Worm (Caenorhabditis elegans) whole organism, L2 larva: ENCODE data around the gene nol-56.

ENCODE experiments used
- C34F6.9 ChIP-seq: fragments of 150-350 bp; optimal IDR thresholded peaks from 2 replicates; lab custom pipeline; 2014; ENCODE audit warnings: missing biosample characterization, missing genetic modification characterization
- F13H6.1 ChIP-seq: sonication (generic microtip); optimal IDR thresholded peaks from 2 replicates; lab custom pipeline; 2016; ENCODE audit warnings: missing genetic modification characterization, missing compliant biosample characterization
- R02D3.7 ChIP-seq: fragments of 150-350 bp; optimal IDR thresholded peaks from 2 replicates; lab custom pipeline; 2014; ENCODE audit warnings: missing biosample characterization, missing genetic modification characterization
- Y55F3AM.14 ChIP-seq: fragments of 200-800 bp; sonication (Bioruptor generic); optimal IDR thresholded peaks from 2 replicates; lab custom pipeline; 2018; ENCODE audit warnings: mild to moderate bottlenecking, missing genetic modification characterization, missing compliant biosample characterization
- alr-1 ChIP-seq: fragments of 150-350 bp; optimal IDR thresholded peaks from 2 replicates; lab custom pipeline; 2014; ENCODE audit warnings: missing biosample characterization, missing genetic modification characterization
- aly-2 ChIP-seq: fragments of 150-350 bp; optimal IDR thresholded peaks from 2 replicates; lab custom pipeline; 2014; ENCODE audit warnings: missing biosample characterization, missing genetic modification characterization
- ama-1 ChIP-seq: fragments of 150-350 bp; optimal IDR thresholded peaks from 2 replicates; lab custom pipeline; 2018; ENCODE audit warnings: inconsistent platforms
- blmp-1 ChIP-seq: sonication (generic microtip); optimal IDR thresholded peaks from 2 replicates; lab custom pipeline; 2017; ENCODE audit warnings: missing genetic modification characterization, mild to moderate bottlenecking, missing compliant biosample characterization, antibody characterized with exemption, moderate library complexity; ENCODE audit not compliant: insufficient read depth
- ceh-16 ChIP-seq: fragments of 150-350 bp; optimal IDR thresholded peaks from 2 replicates; lab custom pipeline; 2014; ENCODE audit warnings: missing biosample characterization, missing genetic modification characterization
- crh-2 ChIP-seq: sonication (generic microtip); optimal IDR thresholded peaks from 2 replicates; lab custom pipeline; 2017; ENCODE audit warnings: missing biosample characterization, missing genetic modification characterization
- dmd-4 ChIP-seq: sonication (generic microtip); optimal IDR thresholded peaks from 2 replicates; lab custom pipeline; 2017; ENCODE audit warnings: missing biosample characterization, missing genetic modification characterization
- egl-27 ChIP-seq: sonication (generic microtip); optimal IDR thresholded peaks from 3 replicates; lab custom pipeline; 2017; ENCODE audit warnings: missing biosample characterization, missing genetic modification reagents, missing genetic modification characterization
- elt-1 ChIP-seq: fragments of 150-350 bp; optimal IDR thresholded peaks from 2 replicates; lab custom pipeline; 2014; ENCODE audit warnings: missing biosample characterization, missing genetic modification characterization
- elt-3 ChIP-seq: sonication (generic microtip); optimal IDR thresholded peaks from 2 replicates; lab custom pipeline; 2017; ENCODE audit warnings: missing biosample characterization, missing genetic modification characterization
- gmeb-1 ChIP-seq: fragments of 150-350 bp; optimal IDR thresholded peaks from 2 replicates; lab custom pipeline; 2014; ENCODE audit warnings: missing biosample characterization, missing genetic modification characterization
- lin-11 ChIP-seq: fragments of 150-350 bp; sonication (generic microtip); optimal IDR thresholded peaks from 2 replicates; lab custom pipeline; 2014; ENCODE audit warnings: missing biosample characterization, missing genetic modification characterization, inconsistent platforms, mixed read lengths
- lsy-2 ChIP-seq, 2 experiments: fragments of 150-350 bp in 1 of 2; sonication (generic microtip) in 1 of 2; optimal IDR thresholded peaks; 2 replicates each; lab custom pipeline; 2014 to 2017; ENCODE audit warnings: missing biosample characterization in 2 of 2, missing genetic modification characterization in 2 of 2
- mab-5 ChIP-seq: fragments of 150-350 bp; optimal IDR thresholded peaks from 2 replicates; lab custom pipeline; 2014; ENCODE audit warnings: missing biosample characterization, missing genetic modification characterization
- mbf-1 ChIP-seq: sonication (generic microtip); optimal IDR thresholded peaks from 2 replicates; lab custom pipeline; 2017; ENCODE audit warnings: missing biosample characterization, missing genetic modification characterization
- nhr-10 ChIP-seq: sonication (generic microtip); optimal IDR thresholded peaks from 2 replicates; lab custom pipeline; 2017; ENCODE audit warnings: missing biosample characterization, missing genetic modification characterization
- nhr-11 ChIP-seq: fragments of 150-350 bp; optimal IDR thresholded peaks from 2 replicates; lab custom pipeline; 2014; ENCODE audit warnings: missing biosample characterization, missing genetic modification characterization
- nhr-12 ChIP-seq: fragments of 150-350 bp; optimal IDR thresholded peaks from 2 replicates; lab custom pipeline; 2014; ENCODE audit warnings: missing biosample characterization, missing genetic modification characterization
- nhr-21 ChIP-seq: fragments of 150-350 bp; optimal IDR thresholded peaks from 2 replicates; lab custom pipeline; 2014; ENCODE audit warnings: missing biosample characterization, missing genetic modification characterization
- nhr-23 ChIP-seq: fragments of 150-350 bp; optimal IDR thresholded peaks from 2 replicates; lab custom pipeline; 2014; ENCODE audit warnings: missing biosample characterization, missing genetic modification reagents, missing genetic modification characterization
- nhr-6 ChIP-seq: fragments of 150-350 bp; optimal IDR thresholded peaks from 2 replicates; lab custom pipeline; 2014; ENCODE audit warnings: missing biosample characterization, missing genetic modification characterization
- nhr-77 ChIP-seq: fragments of 150-350 bp; optimal IDR thresholded peaks from 2 replicates; lab custom pipeline; 2014; ENCODE audit warnings: missing biosample characterization, missing genetic modification characterization
- peb-1 ChIP-seq: fragments of 150-350 bp; optimal IDR thresholded peaks from 2 replicates; lab custom pipeline; 2014; ENCODE audit warnings: missing biosample characterization, missing genetic modification characterization
- sem-4 ChIP-seq: fragments of 150-350 bp; optimal IDR thresholded peaks from 2 replicates; lab custom pipeline; 2014; ENCODE audit warnings: missing biosample characterization, missing genetic modification reagents, missing genetic modification characterization
- skn-1 ChIP-seq: sonication (generic microtip); optimal IDR thresholded peaks from 2 replicates; lab custom pipeline; 2017; ENCODE audit warnings: missing biosample characterization, missing genetic modification characterization
- sma-3 ChIP-seq: sonication (generic microtip); optimal IDR thresholded peaks from 2 replicates; lab custom pipeline; 2016; ENCODE audit warnings: missing genetic modification reagents, missing genetic modification characterization, missing compliant biosample characterization
- unc-55 ChIP-seq: fragments of 150-350 bp; sonication (generic microtip); optimal IDR thresholded peaks from 3 replicates; lab custom pipeline; 2014; ENCODE audit warnings: missing biosample characterization, missing genetic modification reagents, missing genetic modification characterization
- unc-62 ChIP-seq: fragments of 150-350 bp; optimal IDR thresholded peaks from 2 replicates; lab custom pipeline; 2014; ENCODE audit warnings: missing biosample characterization, missing genetic modification reagents, missing genetic modification characterization
- zag-1 ChIP-seq: fragments of 150-350 bp; optimal IDR thresholded peaks from 2 replicates; lab custom pipeline; 2014; ENCODE audit warnings: missing biosample characterization, missing genetic modification characterization
- ztf-1 ChIP-seq: fragments of 200-800 bp; sonication (Bioruptor generic); conservative IDR thresholded peaks from 2 replicates; pipeline ENCODE4 v1.3.6; 2022; ENCODE audit warnings: missing genetic modification characterization, missing compliant biosample characterization
- ztf-4 ChIP-seq: fragments of 150-350 bp; optimal IDR thresholded peaks from 2 replicates; lab custom pipeline; 2014; ENCODE audit warnings: missing biosample characterization, missing genetic modification characterization

The nol-56 gene

DNA sequence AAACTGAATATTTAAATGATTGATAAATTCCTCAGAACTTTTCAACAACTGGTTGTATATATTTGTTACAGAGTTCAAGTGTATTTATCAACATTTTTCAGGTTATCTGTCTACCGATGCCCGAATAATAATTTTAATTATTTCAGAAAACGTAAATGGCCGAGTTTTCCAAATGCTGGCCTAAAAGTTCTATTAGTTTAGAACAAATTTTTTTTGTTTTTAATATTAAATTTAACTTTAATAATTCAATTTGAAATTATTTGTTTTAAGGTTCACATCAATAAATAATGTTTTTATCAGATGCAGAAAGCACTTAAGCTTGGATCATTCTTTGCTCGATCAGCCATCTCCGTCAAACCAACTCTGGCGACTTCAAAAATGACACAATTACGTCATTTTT, 38.4 kb downstream of the nol-56 start, which contains the start of gene trx-2:
Gene trx-2 (plus strand): TSS at position 301 of the 400 bp plus-strand sequence.
- no peak for TF ChIP-seq zag-1 (tag; lab: Kevin White, UChicago)
- no peak for TF ChIP-seq nhr-10 (tag; lab: Kevin White, UChicago)
- TF ChIP-seq sem-4 (tag; lab: Kevin White, UChicago), result no peak
- no peak for TF ChIP-seq blmp-1
- TF ChIP-seq dmd-4 (tag; lab: Kevin White, UChicago), result no peak
- no peak for TF ChIP-seq aly-2 (tag; lab: Kevin White, UChicago)
- no peak for TF ChIP-seq mbf-1 (tag; lab: Kevin White, UChicago)
- TF ChIP-seq R02D3.7 (tag; lab: Kevin White, UChicago), result no peak
- TF ChIP-seq mab-5 (tag; lab: Kevin White, UChicago), result no peak
- no peak for TF ChIP-seq elt-3 (tag; lab: Kevin White, UChicago)
- no peak for TF ChIP-seq skn-1 (tag; lab: Kevin White, UChicago)
- no peak for TF ChIP-seq unc-55
- TF ChIP-seq nhr-23 (tag; lab: Kevin White, UChicago), result no peak
- TF ChIP-seq ama-1 (lab: Kevin White, UChicago), result no peak
- no peak for TF ChIP-seq Y55F3AM.14 (GFP tag; lab: Kevin White, UChicago)
- no peak for TF ChIP-seq sma-3 (GFP tag; lab: Kevin White, UChicago)
- TF ChIP-seq alr-1, result no peak
- TF ChIP-seq, all 48 proteins: peak for 0

DNA sequence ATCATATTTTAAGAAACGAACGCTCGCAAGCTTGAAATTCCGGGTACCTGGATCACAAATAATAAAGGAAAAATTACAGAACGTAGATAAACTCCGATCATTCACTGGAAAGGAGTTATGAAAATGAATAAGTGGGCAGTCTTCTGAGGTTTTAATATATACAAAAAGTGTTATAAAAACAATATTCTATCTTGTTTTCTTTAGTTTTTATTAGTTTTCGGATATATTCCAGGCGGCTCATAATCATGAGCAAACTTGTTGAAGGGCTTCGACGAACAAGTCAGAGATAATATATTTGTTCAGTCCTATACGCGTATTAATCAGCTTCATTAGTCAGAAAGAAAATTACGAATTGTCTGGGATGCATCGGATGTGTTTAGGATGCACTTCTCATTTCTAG, 38.8 kb downstream of the nol-56 start, which contains the start of gene gcy-6:
Gene gcy-6 (minus strand): TSS at position 101 of the 400 bp plus-strand sequence.
- no peak for TF ChIP-seq nhr-12 (tag; lab: Kevin White, UChicago)
- TF ChIP-seq sem-4 (tag; lab: Kevin White, UChicago), result no peak
- no peak for TF ChIP-seq aly-2 (tag; lab: Kevin White, UChicago)
- TF ChIP-seq Y55F3AM.14 (GFP tag; lab: Kevin White, UChicago), result no peak
- no peak for TF ChIP-seq lsy-2 (tag; optimal IDR thresholded peaks at IDR 0.05; lab: Kevin White, UChicago)
- TF ChIP-seq zag-1 (tag; lab: Kevin White, UChicago), result no peak
- no peak for TF ChIP-seq nhr-6 (tag; lab: Kevin White, UChicago)
- TF ChIP-seq C34F6.9 (tag; lab: Kevin White, UChicago), result no peak
- no peak for TF ChIP-seq ceh-16 (tag; lab: Kevin White, UChicago)
- TF ChIP-seq ama-1 (lab: Kevin White, UChicago), result no peak
- TF ChIP-seq nhr-77 (tag; lab: Kevin White, UChicago), result no peak
- TF ChIP-seq sma-3 (GFP tag; lab: Kevin White, UChicago), result no peak
- TF ChIP-seq peb-1 (tag; lab: Kevin White, UChicago), result no peak
- TF ChIP-seq dmd-4 (tag; lab: Kevin White, UChicago), result no peak
- no peak for TF ChIP-seq F13H6.1 (tag; lab: Kevin White, UChicago)
- TF ChIP-seq elt-1 (tag; lab: Kevin White, UChicago), result no peak
- no peak for TF ChIP-seq mab-5 (tag; lab: Kevin White, UChicago)

DNA sequence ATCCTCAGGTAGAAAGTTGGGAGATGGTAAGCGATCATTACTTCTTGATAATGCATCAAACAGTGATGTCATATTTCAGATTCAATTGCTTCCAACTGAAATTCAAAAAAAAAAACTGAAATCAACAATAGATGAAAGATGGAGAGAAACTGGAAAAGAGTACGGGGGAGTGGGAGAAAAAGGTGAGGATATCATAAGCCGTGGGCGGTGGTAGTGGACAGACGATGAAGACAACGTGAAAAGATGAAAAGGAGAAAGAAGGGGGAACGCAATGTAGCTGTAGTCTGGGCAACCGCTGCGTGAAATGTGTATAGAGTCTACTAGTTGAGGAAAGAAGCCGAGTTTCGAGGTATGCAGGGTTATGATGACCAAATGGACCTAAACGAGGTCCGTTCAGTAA, 45.5 kb downstream of the nol-56 start, which contains the start of gene che-12:
Gene che-12 (minus strand): TSS at position 101 of the 400 bp plus-strand sequence.
- TF ChIP-seq egl-27 (tag; lab: Kevin White, UChicago) (no peak), R02D3.7 (tag; lab: Kevin White, UChicago) (no peak), crh-2 (tag; lab: Kevin White, UChicago) (no peak), sma-3 (GFP tag; lab: Kevin White, UChicago) (no peak), ceh-16 (tag; lab: Kevin White, UChicago) (no peak), ztf-4 (tag; lab: Kevin White, UChicago) (no peak), nhr-21 (tag; lab: Kevin White, UChicago) (no peak), peb-1 (tag; lab: Kevin White, UChicago) (no peak), lin-11 (no peak), zag-1 (tag; lab: Kevin White, UChicago) (no peak), Y55F3AM.14 (GFP tag; lab: Kevin White, UChicago) (no peak), nhr-11 (tag; lab: Kevin White, UChicago) (no peak), elt-3 (tag; lab: Kevin White, UChicago) (no peak), unc-62 (GFP tag; lab: Kevin White, UChicago) (no peak), unc-55 (no peak), blmp-1 (no peak), gmeb-1 (tag; lab: Kevin White, UChicago) (no peak), C34F6.9 (tag; lab: Kevin White, UChicago) (no peak), ztf-1 (no peak)
